Worm (Caenorhabditis elegans): ENCODE results near the gene Y41G9A.6.

Gene Y41G9A.6

DNA sequence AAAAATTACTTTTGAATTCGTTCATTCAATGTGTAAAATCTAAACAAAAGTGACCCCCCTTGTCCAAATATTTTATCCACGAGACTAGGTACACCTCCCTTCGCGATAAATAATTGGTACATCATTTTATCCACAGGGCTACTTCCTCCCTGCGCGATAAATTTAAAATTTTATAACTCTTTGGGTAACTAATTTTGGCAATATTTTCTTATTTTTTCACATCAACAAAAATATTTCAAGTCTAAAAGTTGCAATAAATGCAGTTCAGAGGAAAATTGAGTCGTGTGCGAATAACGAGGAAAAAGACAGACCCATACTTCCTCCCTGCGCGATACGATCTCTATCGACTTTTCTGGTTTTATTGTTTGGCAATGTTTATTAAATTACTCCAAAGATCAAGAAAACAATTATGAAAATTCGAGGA lies 6.6 kb downstream of the Y41G9A.6 start (continued):
- TF ChIP-seq lin-35 (GFP tag; optimal IDR thresholded peaks at IDR 0.05): peak; percentile 72 to 88
- peak; percentile 98 for TF ChIP-seq nhr-19 (GFP tag; conservative IDR thresholded peaks at IDR 0.05)
- peak; percentile 82 for TF ChIP-seq pqm-1 (tag; optimal IDR thresholded peaks at IDR 0.05)
- TF ChIP-seq sptf-1 (tag; optimal IDR thresholded peaks at IDR 0.05): no peak
- peak; percentile 99 for TF ChIP-seq swsn-7 (tag; optimal IDR thresholded peaks at IDR 0.05)
- TF ChIP-seq aha-1 (tag; optimal IDR thresholded peaks at IDR 0.05): peak; percentile 45
- peak; percentile 91 for TF ChIP-seq lin-13 (GFP tag; optimal IDR thresholded peaks at IDR 0.05)
- TF ChIP-seq snpc-4 (tag; optimal IDR thresholded peaks at IDR 0.05): peak; percentile 94
- TF ChIP-seq rnt-1 (tag; optimal IDR thresholded peaks at IDR 0.05): peak; percentile 99
- peak; percentile 82 to 87 for TF ChIP-seq efl-1 (optimal IDR thresholded peaks at IDR 0.05)
- TF ChIP-seq efl-1 (GFP tag; optimal IDR thresholded peaks at IDR 0.05 in 1 of 2): peak; percentile 56 to 95
- peak; percentile 98 to 99 (median 99) for TF ChIP-seq ceh-82 (tag; optimal IDR thresholded peaks at IDR 0.05)
- TF ChIP-seq lsy-2 (tag; optimal IDR thresholded peaks at IDR 0.05): peak; percentile 95 to 96
- TF ChIP-seq ztf-4 (tag; optimal IDR thresholded peaks at IDR 0.05): peak; percentile 98
- peak; percentile 93 for TF ChIP-seq mef-2 (tag; optimal IDR thresholded peaks at IDR 0.05)
- TF ChIP-seq C34B4.2 (tag; optimal IDR thresholded peaks at IDR 0.05): peak; percentile 30
- peak; percentile 69 for TF ChIP-seq unc-130 (tag; optimal IDR thresholded peaks at IDR 0.05)
- peak; percentile 90 for TF ChIP-seq fkh-4 (tag; optimal IDR thresholded peaks at IDR 0.05; ENCODE audit: borderline replicate concordance)
- TF ChIP-seq egl-27 (tag; optimal IDR thresholded peaks at IDR 0.05): peak; percentile 74 to 77
- TF ChIP-seq mab-9 (GFP tag; IDR thresholded peaks at IDR 0.05): peak; percentile 97
- peak; percentile 93 for TF ChIP-seq pax-3 (tag; optimal IDR thresholded peaks at IDR 0.05)
- peak; percentile 100 for TF ChIP-seq snu-23 (GFP tag; optimal IDR thresholded peaks at IDR 0.05)
- TF ChIP-seq hlh-17 (GFP tag; optimal IDR thresholded peaks at IDR 0.05; ENCODE audit: borderline replicate concordance): no peak
- TF ChIP-seq dpl-1 (GFP tag; optimal IDR thresholded peaks at IDR 0.05): peak; percentile 57 to 66 (median 59)
- peak; percentile 99 for TF ChIP-seq tbx-2 (tag; optimal IDR thresholded peaks at IDR 0.05)
- TF ChIP-seq nhr-47 (tag; optimal IDR thresholded peaks at IDR 0.05): peak; percentile 100
- TF ChIP-seq ceh-63 (GFP tag; optimal IDR thresholded peaks at IDR 0.05): peak; percentile 95
- TF ChIP-seq nhr-85 (tag): peak; percentile 99
- TF ChIP-seq unc-86 (tag; optimal IDR thresholded peaks at IDR 0.05): peak; percentile 98
- peak in 1 of 2 experiments; percentile 89 for TF ChIP-seq mdl-1 (tag; optimal IDR thresholded peaks at IDR 0.05)
- TF ChIP-seq Y116A8C.19 (tag; optimal IDR thresholded peaks at IDR 0.05; ENCODE audit: borderline replicate concordance): peak; percentile 20
- peak in 5 of 6 experiments; percentile 16 to 99 (median 95) for TF ChIP-seq elt-3 (tag; optimal IDR thresholded peaks at IDR 0.05)
- peak; percentile 93 for TF ChIP-seq isw-1 (GFP tag; IDR thresholded peaks at IDR 0.05)
- peak; percentile 98 for TF ChIP-seq nhr-77 (tag; optimal IDR thresholded peaks at IDR 0.05)
- 0 out of 2 replicates have a peak, but pooled peaks have one; percentile 93 for TF ChIP-seq ets-5 (GFP tag; IDR thresholded peaks at IDR 0.05)
- peak; percentile 59 for TF ChIP-seq vab-15 (tag; optimal IDR thresholded peaks at IDR 0.05)
- peak; percentile 100 for TF ChIP-seq lin-39 (tag; optimal IDR thresholded peaks at IDR 0.05)
- peak; percentile 96 for TF ChIP-seq efl-3 (GFP tag; optimal IDR thresholded peaks at IDR 0.05)
- peak; percentile 98 for TF ChIP-seq hpl-2 (GFP tag; optimal IDR thresholded peaks at IDR 0.05)
- TF ChIP-seq unc-98 (GFP tag; IDR thresholded peaks at IDR 0.05): peak; percentile 91
- TF ChIP-seq nhr-28 (tag; optimal IDR thresholded peaks at IDR 0.05): peak; percentile 71
- TF ChIP-seq nhr-76 (tag; optimal IDR thresholded peaks at IDR 0.05): peak; percentile 79
- TF ChIP-seq fkh-8 (tag; optimal IDR thresholded peaks at IDR 0.05): peak; percentile 94
- TF ChIP-seq zip-4 (GFP tag; optimal IDR thresholded peaks at IDR 0.05): peak; percentile 95
